Worm (Caenorhabditis elegans): ENCODE results near the gene hst-2.
A peak's percentile ranks its signal among the peaks of the same experiment; 100 is the strongest.

Gene hst-2

DNA sequence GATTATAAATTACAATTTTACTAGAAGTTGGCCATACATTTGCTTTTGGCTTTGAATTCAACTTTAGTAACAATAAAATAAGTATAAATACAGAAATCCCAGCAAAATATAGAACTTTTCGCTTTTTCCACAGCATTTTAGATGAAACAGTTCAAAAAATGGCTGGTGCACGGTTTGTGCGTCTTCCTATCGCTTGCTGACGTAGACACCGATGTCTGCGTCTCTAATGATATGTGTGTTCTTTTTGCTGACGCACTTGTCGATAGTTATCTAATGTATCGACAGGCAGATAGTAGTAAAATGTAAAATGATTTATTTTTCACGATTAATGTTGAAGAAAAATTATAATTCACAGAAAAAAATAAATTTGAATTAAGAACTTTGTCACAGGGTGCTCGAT is at the start of gene hst-2:
Gene hst-2 (minus strand): TSS at position 203 of the 400 bp plus-strand sequence.
- TF ChIP-seq crh-2 (tag; optimal IDR thresholded peaks at IDR 0.05): peak; percentile 94
- peak; percentile 39 for TF ChIP-seq zag-1 (tag; optimal IDR thresholded peaks at IDR 0.05)
- peak; percentile 50 for TF ChIP-seq dmd-4 (tag; optimal IDR thresholded peaks at IDR 0.05)
- peak; percentile 80 for TF ChIP-seq sem-4 (tag; optimal IDR thresholded peaks at IDR 0.05)
- peak; percentile 10 for TF ChIP-seq lin-39 (tag; optimal IDR thresholded peaks at IDR 0.05)
- peak; percentile 88 for TF ChIP-seq lin-13 (GFP tag; optimal IDR thresholded peaks at IDR 0.05)
- TF ChIP-seq nhr-25 (tag; optimal IDR thresholded peaks at IDR 0.05): peak; percentile 95
- no peak for TF ChIP-seq unc-39 (tag; optimal IDR thresholded peaks at IDR 0.05)
- peak; percentile 60 for TF ChIP-seq nhr-10 (tag; optimal IDR thresholded peaks at IDR 0.05)
- TF ChIP-seq nhr-77 (tag; optimal IDR thresholded peaks at IDR 0.05): peak; percentile 75
- TF ChIP-seq nhr-11 (tag; optimal IDR thresholded peaks at IDR 0.05): no peak
- TF ChIP-seq F13H6.1 (tag; optimal IDR thresholded peaks at IDR 0.05): peak; percentile 93
- no peak for TF ChIP-seq aly-2 (tag; optimal IDR thresholded peaks at IDR 0.05)
- TF ChIP-seq nhr-6 (tag; optimal IDR thresholded peaks at IDR 0.05): peak; percentile 92
- no peak for TF ChIP-seq ceh-16 (tag; optimal IDR thresholded peaks at IDR 0.05)
- TF ChIP-seq nhr-129 (tag; optimal IDR thresholded peaks at IDR 0.05): peak; percentile 90
- peak; percentile 53 for TF ChIP-seq nhr-237 (tag; optimal IDR thresholded peaks at IDR 0.05)
- peak; percentile 76 for TF ChIP-seq ztf-4 (tag; optimal IDR thresholded peaks at IDR 0.05)
- TF ChIP-seq gmeb-1 (tag; optimal IDR thresholded peaks at IDR 0.05): peak; percentile 89
- peak; percentile 61 for TF ChIP-seq blmp-1 (tag; optimal IDR thresholded peaks at IDR 0.05; ENCODE audit: insufficient read depth)
- no peak for TF ChIP-seq C34F6.9 (tag; optimal IDR thresholded peaks at IDR 0.05)
- TF ChIP-seq R02D3.7 (tag; optimal IDR thresholded peaks at IDR 0.05): peak; percentile 34
- TF ChIP-seq unc-55 (GFP tag; optimal IDR thresholded peaks at IDR 0.05): peak; percentile 94
- TF ChIP-seq mbf-1 (tag; optimal IDR thresholded peaks at IDR 0.05): no peak
- peak; percentile 6 for TF ChIP-seq nhr-12 (tag; optimal IDR thresholded peaks at IDR 0.05)
- peak; percentile 86 for TF ChIP-seq egl-27 (tag; optimal IDR thresholded peaks at IDR 0.05)
- peak; percentile 92 for TF ChIP-seq nhr-21 (tag; optimal IDR thresholded peaks at IDR 0.05)
- no peak for TF ChIP-seq ztf-11 (tag; optimal IDR thresholded peaks at IDR 0.05)
- peak; percentile 92 for TF ChIP-seq sma-3 (GFP tag; optimal IDR thresholded peaks at IDR 0.05)
- TF ChIP-seq nhr-23 (tag; optimal IDR thresholded peaks at IDR 0.05): no peak
- peak; percentile 97 for TF ChIP-seq sma-9 (GFP tag; optimal IDR thresholded peaks at IDR 0.05)
- TF ChIP-seq sma-9 (tag; optimal IDR thresholded peaks at IDR 0.05): no peak
- TF ChIP-seq lin-11 (tag; optimal IDR thresholded peaks at IDR 0.05): peak; percentile 46
- TF ChIP-seq fos-1 (tag; optimal IDR thresholded peaks at IDR 0.05): peak; percentile 77
- no peak for TF ChIP-seq ceh-82 (tag; optimal IDR thresholded peaks at IDR 0.05)
- peak; percentile 3 for TF ChIP-seq unc-62 (GFP tag; optimal IDR thresholded peaks at IDR 0.05)
- peak; percentile 15 for TF ChIP-seq ama-1 (optimal IDR thresholded peaks at IDR 0.05)
- TF ChIP-seq lsy-2 (tag; optimal IDR thresholded peaks at IDR 0.05): peak; percentile 79 to 94
- peak in 1 of 2 experiments; percentile 66 for TF ChIP-seq mdl-1 (tag; optimal IDR thresholded peaks at IDR 0.05)
- peak; percentile 91 for TF ChIP-seq mab-5 (tag; optimal IDR thresholded peaks at IDR 0.05)
- TF ChIP-seq skn-1 (tag; optimal IDR thresholded peaks at IDR 0.05): no peak
- TF ChIP-seq peb-1 (tag; optimal IDR thresholded peaks at IDR 0.05): no peak
- peak; percentile 37 for TF ChIP-seq snpc-4 (tag; optimal IDR thresholded peaks at IDR 0.05)

DNA sequence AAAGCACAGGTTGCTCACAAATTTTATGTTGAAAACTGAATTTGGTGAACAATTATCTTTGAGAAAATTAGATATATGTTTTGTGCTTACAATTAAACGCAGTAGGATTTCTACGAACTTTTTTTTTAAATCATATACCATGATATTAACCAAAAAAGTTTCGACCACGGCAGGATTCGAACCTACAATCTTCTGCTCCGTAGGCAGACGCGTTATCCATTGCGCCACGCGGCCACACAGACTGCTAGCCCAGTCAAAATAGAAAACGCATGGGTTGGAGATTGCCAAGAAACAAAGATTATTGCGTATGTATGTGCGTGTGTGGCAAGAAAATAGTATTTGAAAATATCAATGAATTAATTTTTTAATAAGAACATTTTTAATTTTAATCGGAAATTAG is 45.5 kb upstream of the hst-2 start:
- TF ChIP-seq nhr-129 (tag; optimal IDR thresholded peaks at IDR 0.05) (peak; percentile 47), gmeb-1 (tag; optimal IDR thresholded peaks at IDR 0.05) (peak; percentile 45), ceh-16 (tag; optimal IDR thresholded peaks at IDR 0.05) (no peak), sma-9 (GFP tag; optimal IDR thresholded peaks at IDR 0.05) (peak; percentile 56), sma-9 (tag; optimal IDR thresholded peaks at IDR 0.05) (no peak), unc-39 (tag; optimal IDR thresholded peaks at IDR 0.05) (no peak), nhr-237 (tag; optimal IDR thresholded peaks at IDR 0.05) (no peak), nhr-23 (tag; optimal IDR thresholded peaks at IDR 0.05) (no peak), nhr-6 (tag; optimal IDR thresholded peaks at IDR 0.05) (no peak), ztf-4 (tag; optimal IDR thresholded peaks at IDR 0.05) (no peak), nhr-25 (tag; optimal IDR thresholded peaks at IDR 0.05) (no peak), ztf-1 (GFP tag; conservative IDR thresholded peaks at IDR 0.05) (no peak), ceh-82 (tag; optimal IDR thresholded peaks at IDR 0.05) (no peak), alr-1 (tag; optimal IDR thresholded peaks at IDR 0.05) (no peak), lsy-2 (tag; optimal IDR thresholded peaks at IDR 0.05) (peak; percentile 0 to 37), R02D3.7 (tag; optimal IDR thresholded peaks at IDR 0.05) (no peak), egl-27 (tag; optimal IDR thresholded peaks at IDR 0.05) (no peak), snpc-4 (tag; optimal IDR thresholded peaks at IDR 0.05) (no peak), peb-1 (tag; optimal IDR thresholded peaks at IDR 0.05) (no peak), aly-2 (tag; optimal IDR thresholded peaks at IDR 0.05) (no peak), lin-13 (GFP tag; optimal IDR thresholded peaks at IDR 0.05) (peak; percentile 45), nhr-10 (tag; optimal IDR thresholded peaks at IDR 0.05) (no peak), elt-3 (tag; optimal IDR thresholded peaks at IDR 0.05) (no peak), sem-4 (tag; optimal IDR thresholded peaks at IDR 0.05) (no peak), mab-5 (tag; optimal IDR thresholded peaks at IDR 0.05) (no peak), dmd-4 (tag; optimal IDR thresholded peaks at IDR 0.05) (no peak), elt-1 (tag; optimal IDR thresholded peaks at IDR 0.05) (no peak), C34F6.9 (tag; optimal IDR thresholded peaks at IDR 0.05) (peak; percentile 50), unc-55 (GFP tag; optimal IDR thresholded peaks at IDR 0.05) (peak; percentile 46), sma-3 (GFP tag; optimal IDR thresholded peaks at IDR 0.05) (peak; percentile 44), zag-1 (tag; optimal IDR thresholded peaks at IDR 0.05) (no peak), ztf-11 (tag; optimal IDR thresholded peaks at IDR 0.05) (no peak), nhr-11 (tag; optimal IDR thresholded peaks at IDR 0.05) (no peak), skn-1 (tag; optimal IDR thresholded peaks at IDR 0.05) (no peak), ama-1 (optimal IDR thresholded peaks at IDR 0.05) (no peak), lin-11 (tag; optimal IDR thresholded peaks at IDR 0.05) (no peak), ZK546.5 (tag; optimal IDR thresholded peaks at IDR 0.05) (no peak), crh-2 (tag; optimal IDR thresholded peaks at IDR 0.05) (peak; percentile 47), nhr-77 (tag; optimal IDR thresholded peaks at IDR 0.05) (no peak), fos-1 (tag; optimal IDR thresholded peaks at IDR 0.05) (peak; percentile 21), mbf-1 (tag; optimal IDR thresholded peaks at IDR 0.05) (no peak), lin-39 (tag; optimal IDR thresholded peaks at IDR 0.05) (no peak)

All from whole organism, L2 larva.